Fruit fly (Drosophila melanogaster): ENCODE measurements around the gene heca.

DNA sequence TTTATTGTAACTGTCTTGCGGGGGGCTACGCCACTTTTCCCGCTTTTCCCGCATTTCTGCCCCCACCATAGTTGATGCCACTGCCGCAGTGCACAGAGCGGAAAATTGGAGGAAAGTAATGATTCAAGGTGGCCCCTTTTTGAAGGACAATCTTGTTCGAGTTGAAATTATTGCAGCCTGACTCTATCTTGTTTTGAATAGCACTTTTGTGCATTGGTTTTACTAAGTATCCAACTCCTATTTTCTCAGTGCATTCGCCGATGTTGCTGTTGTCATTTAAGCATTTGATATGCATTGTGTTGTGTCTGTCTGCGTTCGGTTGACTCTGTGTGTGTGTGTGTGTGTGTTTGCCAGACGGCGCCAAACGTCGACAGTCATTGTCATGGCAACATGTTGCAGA, 34.8 kb downstream of the heca start:
- no peak for TF ChIP-seq crp (GFP tag; optimal IDR thresholded peaks at IDR 0.05)
- no peak for TF ChIP-seq CG17612 (GFP tag; IDR thresholded peaks at IDR 0.05)
